Worm (Caenorhabditis elegans): Measurements from ENCODE around the gene amdh-1.

The amdh-1 gene

DNA sequence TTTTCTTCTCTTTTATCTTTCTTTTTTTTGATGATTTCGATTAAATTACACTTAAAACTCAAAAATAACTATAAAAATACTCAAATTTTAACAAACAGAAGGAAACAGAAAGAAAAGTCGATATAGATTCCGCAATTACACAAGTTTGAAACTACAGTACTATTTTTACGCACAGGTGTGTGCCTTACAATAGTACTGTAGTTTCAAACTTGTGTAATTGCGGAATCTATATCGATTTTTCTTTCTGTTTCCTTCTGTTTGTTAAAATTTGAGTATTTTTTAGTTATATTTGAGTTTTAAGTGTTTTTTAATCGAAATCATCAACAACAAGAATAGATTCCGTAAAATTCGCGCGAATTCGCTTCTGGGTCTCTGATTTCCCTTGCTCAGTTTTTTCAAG is 31.4 kb downstream of the amdh-1 start:
- TF ChIP-seq nhr-237 (tag; optimal IDR thresholded peaks at IDR 0.05): no peak
- no peak for TF ChIP-seq nhr-25 (tag; optimal IDR thresholded peaks at IDR 0.05)
- no peak for TF ChIP-seq sma-3 (GFP tag; optimal IDR thresholded peaks at IDR 0.05)
- no peak for TF ChIP-seq ceh-16 (tag; optimal IDR thresholded peaks at IDR 0.05)
- no peak for TF ChIP-seq R02D3.7 (tag; optimal IDR thresholded peaks at IDR 0.05)
- no peak for TF ChIP-seq snpc-4 (tag; optimal IDR thresholded peaks at IDR 0.05)
- TF ChIP-seq elt-1 (tag; optimal IDR thresholded peaks at IDR 0.05): no peak
- TF ChIP-seq skn-1 (tag; optimal IDR thresholded peaks at IDR 0.05): no peak
- no peak for TF ChIP-seq aly-2 (tag; optimal IDR thresholded peaks at IDR 0.05)
- TF ChIP-seq unc-62 (GFP tag; optimal IDR thresholded peaks at IDR 0.05): no peak
- TF ChIP-seq dmd-4 (tag; optimal IDR thresholded peaks at IDR 0.05): no peak
- TF ChIP-seq ztf-11 (tag; optimal IDR thresholded peaks at IDR 0.05): no peak
- TF ChIP-seq zag-1 (tag; optimal IDR thresholded peaks at IDR 0.05): no peak
- no peak for TF ChIP-seq nhr-129 (tag; optimal IDR thresholded peaks at IDR 0.05)
- no peak for TF ChIP-seq lin-13 (GFP tag; optimal IDR thresholded peaks at IDR 0.05)
- no peak for TF ChIP-seq ama-1 (optimal IDR thresholded peaks at IDR 0.05)
- TF ChIP-seq sem-4 (tag; optimal IDR thresholded peaks at IDR 0.05): no peak
- TF ChIP-seq elt-3 (tag; optimal IDR thresholded peaks at IDR 0.05): no peak
- TF ChIP-seq ztf-4 (tag; optimal IDR thresholded peaks at IDR 0.05): no peak
- no peak for TF ChIP-seq mab-5 (tag; optimal IDR thresholded peaks at IDR 0.05)

DNA sequence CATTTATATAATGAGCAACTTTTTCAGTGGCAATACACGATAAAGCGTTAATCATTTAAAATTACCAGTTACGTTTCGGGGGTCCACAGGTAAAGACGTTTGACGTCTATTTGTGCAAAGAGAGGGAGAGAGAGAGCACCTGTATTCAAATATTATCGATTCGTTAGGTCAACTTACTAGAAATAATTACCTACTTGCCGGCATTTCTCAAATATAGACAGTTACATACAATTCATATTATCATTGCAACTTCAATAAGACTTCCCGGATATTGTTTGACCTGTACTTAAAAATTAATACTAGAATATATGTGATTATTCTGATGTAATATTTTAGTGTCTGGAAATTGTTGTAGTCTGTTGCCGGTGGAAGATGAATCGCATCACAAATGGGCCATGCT is 34.3 kb downstream of the amdh-1 start, which contains the start of gene gadr-3:
Gene gadr-3, minus strand, starts transcription at position 101 of the 400 bp plus-strand sequence.
- no peak for TF ChIP-seq ztf-11 (tag; optimal IDR thresholded peaks at IDR 0.05)

DNA sequence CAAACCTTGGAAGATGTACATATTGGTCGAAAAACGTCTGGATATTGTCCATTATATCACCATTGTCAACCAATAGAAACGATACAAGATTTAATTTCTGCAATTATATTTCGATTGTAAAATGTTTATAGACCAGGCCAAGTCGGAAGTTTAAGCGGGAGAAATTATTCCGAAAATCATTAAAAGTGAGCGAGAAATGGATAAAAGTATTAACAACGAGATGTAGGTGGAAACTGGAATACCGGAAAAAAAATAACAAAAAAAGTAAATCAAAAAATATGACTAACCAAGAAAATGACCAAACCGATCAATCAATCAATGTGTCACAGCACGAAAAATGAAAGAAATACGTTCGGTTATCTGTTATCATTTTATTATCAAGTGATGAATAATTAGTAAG is 35.6 kb downstream of the amdh-1 start, which contains the start of gene F47D12.6:
Gene F47D12.6, minus strand, starts transcription at position 101 of the 400 bp plus-strand sequence.
- TF ChIP-seq fos-1 (tag; optimal IDR thresholded peaks at IDR 0.05) (peak; percentile 41), F13H6.1 (tag; optimal IDR thresholded peaks at IDR 0.05) (no peak)

DNA sequence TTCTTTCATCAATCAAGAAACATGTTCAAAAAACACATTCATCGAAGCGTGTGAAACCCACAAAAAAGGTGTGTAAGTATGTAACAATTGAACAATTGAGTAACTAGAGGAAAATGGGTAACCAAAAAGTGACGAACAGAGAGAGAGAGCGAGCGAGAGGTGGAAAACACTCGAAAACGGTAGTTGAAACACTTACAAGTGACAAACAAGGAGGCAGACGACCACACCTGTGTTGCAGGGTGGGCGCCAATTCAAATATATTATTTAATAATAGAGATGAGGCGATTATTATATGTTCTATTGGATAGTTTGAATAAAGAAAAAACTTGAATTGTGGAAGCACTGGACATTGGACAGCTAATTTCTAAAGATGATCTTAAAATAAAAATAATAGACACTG is 37.8 kb downstream of the amdh-1 start:
- TF ChIP-seq mbf-1 (tag; optimal IDR thresholded peaks at IDR 0.05) (no peak), nhr-129 (tag; optimal IDR thresholded peaks at IDR 0.05) (peak; percentile 2)

DNA sequence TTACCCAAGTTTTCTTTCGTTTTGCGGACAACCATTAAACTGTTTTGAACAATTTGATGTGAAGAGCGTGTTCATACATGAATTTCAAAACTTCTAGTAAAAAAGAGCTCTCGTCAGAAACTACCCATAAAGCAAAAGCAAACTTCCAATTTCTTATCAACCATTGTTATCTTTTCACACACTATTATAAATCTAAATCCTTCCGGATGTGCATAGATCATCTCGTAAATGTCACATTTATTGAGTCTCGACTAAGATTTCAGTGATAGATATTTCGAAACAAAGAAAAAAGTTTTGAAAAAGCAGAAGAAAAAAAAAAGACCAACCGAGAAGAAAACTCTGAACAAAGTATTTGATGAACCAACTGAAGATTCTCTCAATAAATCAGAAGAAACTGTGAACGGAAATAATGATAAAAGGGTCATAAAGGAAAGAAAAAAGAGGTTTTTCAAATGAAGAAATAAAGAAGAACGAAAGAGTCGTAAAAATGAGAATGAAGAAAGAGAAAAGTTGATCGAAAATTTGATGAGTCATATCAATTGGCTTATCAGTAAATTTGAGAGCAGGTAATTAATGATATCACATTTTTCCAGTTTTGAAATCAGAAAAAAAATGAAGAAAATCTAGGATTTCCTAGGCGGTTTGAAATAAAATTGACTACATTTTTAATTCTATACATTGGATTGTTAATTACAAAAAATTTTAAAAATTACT is 39.0 kb downstream of the amdh-1 start:
- TF ChIP-seq nhr-23 (tag; optimal IDR thresholded peaks at IDR 0.05) (no peak), fos-1 (tag; optimal IDR thresholded peaks at IDR 0.05) (peak; percentile 95), R02D3.7 (tag; optimal IDR thresholded peaks at IDR 0.05) (no peak), unc-39 (tag; optimal IDR thresholded peaks at IDR 0.05) (no peak), lsy-2 (tag; optimal IDR thresholded peaks at IDR 0.05) (no peak)

DNA sequence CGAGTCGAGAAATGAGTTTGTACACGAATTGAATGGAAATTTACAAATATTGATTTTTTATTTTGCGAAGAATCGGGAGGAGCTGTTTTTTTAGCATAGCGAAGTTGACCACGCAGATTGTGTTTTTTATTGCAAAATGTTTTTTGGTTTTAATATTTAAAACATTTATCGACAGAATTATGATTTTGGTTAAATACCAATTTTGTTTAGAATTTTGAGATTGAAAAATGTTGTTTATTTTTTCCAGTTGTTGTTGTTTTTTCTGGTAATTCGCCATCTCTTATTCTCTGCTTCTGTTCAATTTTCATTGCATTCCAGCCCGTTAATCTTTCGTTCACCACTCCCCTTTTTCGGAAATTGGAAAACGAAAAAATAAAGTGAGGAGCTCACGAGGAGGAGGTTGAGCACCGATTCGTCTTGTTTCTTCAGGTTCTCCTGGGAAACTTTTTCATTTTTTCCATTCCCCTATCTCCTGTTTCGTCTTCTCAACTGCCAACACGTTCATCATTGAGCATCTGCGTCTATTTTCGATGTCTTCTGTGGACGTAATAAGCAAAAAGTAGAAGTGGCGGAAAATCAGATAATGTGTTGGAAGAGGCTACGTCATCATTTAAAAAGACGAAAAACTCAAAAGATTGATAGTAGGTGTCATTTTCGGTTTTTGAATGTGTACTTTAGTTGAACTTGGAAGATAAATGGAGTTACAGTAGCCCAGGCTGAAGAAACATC is 44.5 kb downstream of the amdh-1 start, which contains the start of gene F47D12.7:
Gene F47D12.7, minus strand, starts transcription at position 51 of the 729 bp plus-strand sequence.
- TF ChIP-seq nhr-10 (tag; optimal IDR thresholded peaks at IDR 0.05) (no peak), mdl-1 (tag; optimal IDR thresholded peaks at IDR 0.05) (no peak)

DNA sequence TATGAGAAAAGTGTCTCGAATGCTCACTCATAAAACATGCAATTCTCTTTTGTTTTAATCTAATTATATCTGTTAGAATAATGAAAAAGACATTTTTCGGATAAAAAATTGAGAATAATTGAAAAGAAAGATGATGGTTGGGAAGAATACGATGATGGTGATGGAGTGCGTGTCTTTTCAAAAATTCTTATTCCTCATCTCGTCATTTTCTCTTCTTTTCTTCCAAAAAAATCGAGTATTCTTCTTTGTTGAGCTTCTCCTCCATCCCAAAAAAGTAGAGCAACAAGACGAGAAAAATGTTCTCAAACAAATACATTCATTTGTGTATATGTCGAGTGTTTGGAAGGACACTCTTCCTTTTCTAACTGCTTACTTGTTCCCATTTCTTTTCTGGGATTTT is 46.0 kb downstream of the amdh-1 start:
- TF ChIP-seq nhr-10 (tag; optimal IDR thresholded peaks at IDR 0.05) (no peak), unc-55 (GFP tag; optimal IDR thresholded peaks at IDR 0.05) (peak; percentile 77), zag-1 (tag; optimal IDR thresholded peaks at IDR 0.05) (peak; percentile 27)
